Worm (Caenorhabditis elegans): Measurements from ENCODE around the gene nlp-7.

- no peak for TF ChIP-seq pqm-1 (tag; optimal IDR thresholded peaks at IDR 0.05)
- no peak for TF ChIP-seq nhr-41 (GFP tag; IDR thresholded peaks at IDR 0.05)
- TF ChIP-seq mes-2 (tag; optimal IDR thresholded peaks at IDR 0.05; ENCODE audit: poor library complexity, severe bottlenecking) = peak; percentile 65
- TF ChIP-seq nhr-11 (tag; optimal IDR thresholded peaks at IDR 0.05) = no peak
- TF ChIP-seq ztf-11 (tag; optimal IDR thresholded peaks at IDR 0.05) = no peak
- no peak for TF ChIP-seq skn-1 (tag; optimal IDR thresholded peaks at IDR 0.05)
- TF ChIP-seq nhr-28 (tag; optimal IDR thresholded peaks at IDR 0.05) = no peak
- no peak for TF ChIP-seq unc-39 (tag; optimal IDR thresholded peaks at IDR 0.05)
- TF ChIP-seq lsy-2 (tag; optimal IDR thresholded peaks at IDR 0.05) = no peak
- TF ChIP-seq R02D3.7 (tag; optimal IDR thresholded peaks at IDR 0.05) = no peak
Observed at ce11 chrX:8640654-8641053, 47.7 kb downstream of the nlp-7 start.
